Worm (Caenorhabditis elegans) whole organism, L1 larva: Measurements from ENCODE around the gene F09E10.7.

ENCODE experiments used
- C04F5.9 ChIP-seq: sonication (generic microtip); optimal IDR thresholded peaks from 2 replicates; lab custom pipeline; 2016; ENCODE audit warnings: missing genetic modification characterization, missing compliant biosample characterization
- C16A3.4 ChIP-seq: fragments of 150-350 bp; optimal IDR thresholded peaks from 2 replicates; lab custom pipeline; 2014; ENCODE audit warnings: missing biosample characterization, missing genetic modification characterization
- C34B4.2 ChIP-seq: sonication (generic microtip); optimal IDR thresholded peaks from 2 replicates; lab custom pipeline; 2017; ENCODE audit warnings: mild to moderate bottlenecking, missing genetic modification characterization, missing compliant biosample characterization
- alr-1 ChIP-seq: fragments of 200-800 bp; sonication (Bioruptor generic); optimal IDR thresholded peaks from 2 replicates; lab custom pipeline; 2018; ENCODE audit warnings: borderline replicate concordance, mild to moderate bottlenecking, missing genetic modification characterization, missing compliant biosample characterization
- aly-2 ChIP-seq: fragments of 150-350 bp; optimal IDR thresholded peaks from 2 replicates; lab custom pipeline; 2014; ENCODE audit warnings: missing biosample characterization, missing genetic modification characterization
- ama-1 ChIP-seq: fragments of 150-350 bp; optimal IDR thresholded peaks from 2 replicates; lab custom pipeline; 2014
- ceh-63 ChIP-seq: fragments of 200-800 bp; sonication (Bioruptor generic); optimal IDR thresholded peaks from 2 replicates; lab custom pipeline; 2018; ENCODE audit warnings: mild to moderate bottlenecking, missing genetic modification characterization, missing compliant biosample characterization
- ceh-8 ChIP-seq: fragments of 200-800 bp; sonication (Bioruptor generic); optimal IDR thresholded peaks from 2 replicates; lab custom pipeline; 2018; ENCODE audit warnings: mild to moderate bottlenecking, missing genetic modification characterization, moderate library complexity, missing compliant biosample characterization
- ceh-82 ChIP-seq, 3 experiments: fragments of 150-350 bp in 1 of 3; sonication (generic microtip) in 2 of 3; optimal IDR thresholded peaks; 2 replicates each; lab custom pipeline; 2014 to 2017; ENCODE audit warnings: missing biosample characterization in 3 of 3, missing genetic modification characterization in 3 of 3
- dpl-1 ChIP-seq, 3 experiments: fragments of 150-350 bp in 2 of 3; sonication (generic microtip) in 1 of 3; optimal IDR thresholded peaks; 2 replicates each; lab custom pipeline; 2014 to 2017; ENCODE audit warnings: missing biosample characterization in 3 of 3, missing genetic modification characterization in 3 of 3, missing genetic modification reagents in 3 of 3
- egl-13 ChIP-seq: sonication (generic microtip); optimal IDR thresholded peaks from 2 replicates; lab custom pipeline; 2016; ENCODE audit warnings: missing genotype, missing genetic modification reagents, missing genetic modification characterization, missing compliant biosample characterization
- egl-27 ChIP-seq, 2 experiments: fragments of 150-350 bp in 1 of 2; sonication (generic microtip); optimal IDR thresholded peaks; 3 replicates each; lab custom pipeline; 2017 to 2018; ENCODE audit warnings: missing biosample characterization in 2 of 2, missing genetic modification characterization in 2 of 2, missing genetic modification reagents in 2 of 2
- elt-2 ChIP-seq: sonication (generic microtip); optimal IDR thresholded peaks from 2 replicates; lab custom pipeline; 2016; ENCODE audit warnings: missing genetic modification characterization, mild to moderate bottlenecking, inconsistent platforms, missing compliant biosample characterization, missing genetic modification reagents
- elt-3 ChIP-seq, 6 experiments: fragments of 150-350 bp in 1 of 6; sonication (generic microtip); optimal IDR thresholded peaks; 2 replicates each; lab custom pipeline; 2017 to 2018; ENCODE audit warnings: missing biosample characterization in 6 of 6, missing genetic modification characterization in 6 of 6, inconsistent platforms in 1 of 6
- ets-5 ChIP-seq: fragments of 200-800 bp; sonication (Bioruptor generic); IDR thresholded peaks from 2 replicates; pipeline ENCODE4 v1.3.6; 2022; ENCODE audit warnings: missing genetic modification characterization, missing compliant biosample characterization
- fkh-10 ChIP-seq: sonication (generic microtip); optimal IDR thresholded peaks from 2 replicates; lab custom pipeline; 2017; ENCODE audit warnings: missing biosample characterization, missing genetic modification reagents, missing genetic modification characterization
- fkh-4 ChIP-seq: sonication (generic microtip); optimal IDR thresholded peaks from 2 replicates; lab custom pipeline; 2016; ENCODE audit warnings: missing compliant biosample characterization, missing genetic modification characterization, borderline replicate concordance
- fkh-8 ChIP-seq: sonication (generic microtip); optimal IDR thresholded peaks from 2 replicates; lab custom pipeline; 2016; ENCODE audit warnings: mild to moderate bottlenecking, missing genetic modification characterization, missing compliant biosample characterization
- grh-1 ChIP-seq: fragments of 200-800 bp; sonication (Bioruptor generic); IDR thresholded peaks from 2 replicates; pipeline ENCODE4 v1.3.6; 2022; ENCODE audit warnings: missing genetic modification reagents, missing genetic modification characterization, missing compliant biosample characterization
- hlh-4 ChIP-seq: sonication (generic microtip); optimal IDR thresholded peaks from 2 replicates; lab custom pipeline; 2016; ENCODE audit warnings: mild to moderate bottlenecking, missing genetic modification characterization, missing compliant biosample characterization
- jun-1 ChIP-seq: fragments of 150-350 bp; optimal IDR thresholded peaks from 2 replicates; lab custom pipeline; 2014; ENCODE audit warnings: missing biosample characterization, missing genetic modification reagents, missing genetic modification characterization
- lin-13 ChIP-seq: fragments of 150-350 bp; optimal IDR thresholded peaks from 2 replicates; lab custom pipeline; 2014; ENCODE audit warnings: missing biosample characterization, missing genetic modification reagents, missing genetic modification characterization
- lin-15B ChIP-seq: fragments of 150-350 bp; sonication (generic microtip); optimal IDR thresholded peaks from 3 replicates; lab custom pipeline; 2014; ENCODE audit warnings: missing biosample characterization, missing genetic modification characterization
- lin-35 ChIP-seq, 2 experiments: fragments of 150-350 bp; optimal IDR thresholded peaks; 2 replicates each; lab custom pipeline; 2014; ENCODE audit warnings: missing biosample characterization in 2 of 2, missing genetic modification characterization in 2 of 2, missing genetic modification reagents in 2 of 2
- lsy-2 ChIP-seq, 2 experiments: fragments of 150-350 bp; optimal IDR thresholded peaks; 2 replicates each; lab custom pipeline; 2014; ENCODE audit warnings: missing biosample characterization in 2 of 2, missing genetic modification characterization in 2 of 2
- nhr-11 ChIP-seq: fragments of 150-350 bp; optimal IDR thresholded peaks from 2 replicates; lab custom pipeline; 2014; ENCODE audit warnings: missing biosample characterization, missing genetic modification characterization
- nhr-19 ChIP-seq: fragments of 200-800 bp; sonication (Bioruptor generic); conservative IDR thresholded peaks from 2 replicates; pipeline ENCODE4 v1.3.6; 2022; ENCODE audit warnings: missing genetic modification characterization, missing compliant biosample characterization
- nhr-20 ChIP-seq: sonication (generic microtip); optimal IDR thresholded peaks from 2 replicates; lab custom pipeline; 2016; ENCODE audit warnings: mild to moderate bottlenecking, missing genetic modification characterization, missing compliant biosample characterization
- nhr-28 ChIP-seq: fragments of 150-350 bp; optimal IDR thresholded peaks from 2 replicates; lab custom pipeline; 2014; ENCODE audit warnings: missing biosample characterization, missing genetic modification characterization
- nhr-71 ChIP-seq: sonication (generic microtip); optimal IDR thresholded peaks from 2 replicates; lab custom pipeline; 2016; ENCODE audit warnings: mild to moderate bottlenecking, missing genetic modification characterization, moderate library complexity, missing compliant biosample characterization
- nhr-77 ChIP-seq: fragments of 150-350 bp; optimal IDR thresholded peaks from 2 replicates; lab custom pipeline; 2014; ENCODE audit warnings: missing biosample characterization, missing genetic modification characterization
- nhr-85 ChIP-seq: sonication (generic microtip); peaks from one replicate; lab custom pipeline; 2016; ENCODE audit warnings: missing genetic modification characterization, inconsistent platforms, missing compliant biosample characterization
- nhr-90 ChIP-seq: sonication (generic microtip); optimal IDR thresholded peaks from 2 replicates; lab custom pipeline; 2016; ENCODE audit warnings: mild to moderate bottlenecking, missing genetic modification characterization, missing compliant biosample characterization; ENCODE audit not compliant: poor library complexity
- pax-3 ChIP-seq: fragments of 200-800 bp; sonication (Bioruptor generic); optimal IDR thresholded peaks from 2 replicates; lab custom pipeline; 2018; ENCODE audit warnings: mild to moderate bottlenecking, missing genetic modification characterization, moderate library complexity, missing compliant biosample characterization
- swsn-7 ChIP-seq: sonication (generic microtip); optimal IDR thresholded peaks from 2 replicates; lab custom pipeline; 2016; ENCODE audit warnings: missing genetic modification characterization, missing compliant biosample characterization
- tlp-1 ChIP-seq: fragments of 150-350 bp; optimal IDR thresholded peaks from 2 replicates; lab custom pipeline; 2014; ENCODE audit warnings: missing biosample characterization, missing genetic modification characterization
- unc-130 ChIP-seq: fragments of 150-350 bp; optimal IDR thresholded peaks from 2 replicates; lab custom pipeline; 2017; ENCODE audit warnings: missing biosample characterization, missing genetic modification characterization, inconsistent platforms
- unc-62 ChIP-seq: fragments of 150-350 bp; optimal IDR thresholded peaks from 2 replicates; lab custom pipeline; 2014; ENCODE audit warnings: missing biosample characterization, missing genetic modification reagents, missing genetic modification characterization
- unc-86 ChIP-seq: sonication (generic microtip); optimal IDR thresholded peaks from 2 replicates; lab custom pipeline; 2016; ENCODE audit warnings: missing genetic modification characterization, missing compliant biosample characterization
- xbp-1 ChIP-seq: sonication (generic microtip); optimal IDR thresholded peaks from 2 replicates; lab custom pipeline; 2016; ENCODE audit warnings: missing genetic modification characterization, missing compliant biosample characterization
- zag-1 ChIP-seq: fragments of 150-350 bp; optimal IDR thresholded peaks from 2 replicates; lab custom pipeline; 2014; ENCODE audit warnings: missing biosample characterization, missing genetic modification characterization
- ztf-11 ChIP-seq, 2 experiments: sonication (generic microtip); optimal IDR thresholded peaks; 2 replicates each; lab custom pipeline; 2016 to 2017; ENCODE audit warnings: missing genetic modification characterization in 2 of 2, missing biosample characterization in 1 of 2, missing compliant biosample characterization in 1 of 2
- ztf-4 ChIP-seq: fragments of 150-350 bp; optimal IDR thresholded peaks from 2 replicates; lab custom pipeline; 2014; ENCODE audit warnings: missing biosample characterization, missing genetic modification characterization

The F09E10.7 gene

ce11 chrX:1450352-1450818 is 51.3 kb downstream of the F09E10.7 start, which contains the start of gene W05H7.1 (continued):
- TF ChIP-seq unc-130 (tag; lab: Kevin White, UChicago) (no peak), ztf-11 (tag; optimal IDR thresholded peaks at IDR 0.05; lab: Kevin White, UChicago) (no peak), hlh-4 (tag; lab: Kevin White, UChicago) (no peak), fkh-8 (tag; lab: Kevin White, UChicago) (peak; percentile 36), lin-35 (GFP tag; optimal IDR thresholded peaks at IDR 0.05; lab: Kevin White, UChicago) (peak; percentile 16 to 50), nhr-19 (GFP tag; lab: Robert Waterston, UW) (0 out of 2 replicates have a peak, but pooled peaks have one; percentile 8), swsn-7 (tag; lab: Kevin White, UChicago) (peak; percentile 41), tlp-1 (tag; lab: Kevin White, UChicago) (no peak), ama-1 (lab: Kevin White, UChicago) (no peak), fkh-4 (tag; lab: Kevin White, UChicago) (no peak), nhr-20 (tag; lab: Kevin White, UChicago) (peak; percentile 48), xbp-1 (tag; lab: Kevin White, UChicago) (peak; percentile 9), unc-62 (GFP tag; lab: Kevin White, UChicago) (no peak), elt-3 (tag; optimal IDR thresholded peaks at IDR 0.05; lab: Kevin White, UChicago) (no peak), zag-1 (tag; lab: Kevin White, UChicago) (no peak), C16A3.4 (peak; percentile 67), aly-2 (no peak), nhr-28 (tag; lab: Kevin White, UChicago) (no peak), ceh-8 (GFP tag; lab: Kevin White, UChicago) (no peak), C34B4.2 (tag; lab: Kevin White, UChicago) (no peak), alr-1 (tag; lab: Kevin White, UChicago) (no peak), elt-2 (no peak), grh-1 (GFP tag; lab: Robert Waterston, UW) (no peak), pax-3 (tag; lab: Kevin White, UChicago) (no peak), egl-27 (tag; optimal IDR thresholded peaks at IDR 0.05; lab: Kevin White, UChicago) (no peak), fkh-10 (GFP tag; lab: Kevin White, UChicago) (no peak), lin-13 (no peak), nhr-77 (tag; lab: Kevin White, UChicago) (no peak), ceh-82 (tag; optimal IDR thresholded peaks at IDR 0.05; lab: Kevin White, UChicago) (peak in 2 of 3 experiments; percentile 19 to 22), lsy-2 (tag; optimal IDR thresholded peaks at IDR 0.05; lab: Kevin White, UChicago) (peak in 1 of 2 experiments; percentile 59), ztf-4 (no peak), ceh-63 (GFP tag; lab: Kevin White, UChicago) (no peak), lin-15B (tag; lab: Kevin White, UChicago) (no peak), nhr-71 (tag; lab: Kevin White, UChicago) (peak; percentile 46), C04F5.9 (no peak), nhr-85 (tag; lab: Kevin White, UChicago) (no peak), dpl-1 (GFP tag; optimal IDR thresholded peaks at IDR 0.05; lab: Kevin White, UChicago) (peak in 2 of 3 experiments; percentile 12 to 13), ets-5 (GFP tag; lab: Robert Waterston, UW) (no peak), jun-1 (tag; lab: Kevin White, UChicago) (no peak), egl-13 (no peak), nhr-90 (tag; lab: Kevin White, UChicago) (no peak), unc-86 (peak; percentile 51), nhr-11 (tag; lab: Kevin White, UChicago) (no peak)
